Worm (Caenorhabditis elegans): ENCODE data around the gene fln-2.
A peak's percentile ranks its signal among the peaks of the same experiment; 100 is the strongest.

Gene fln-2

ce11 chrX:9417948-9418347 is 20.4 kb downstream of the fln-2 start:
- no peak for TF ChIP-seq akir-1 (GFP tag; optimal IDR thresholded peaks at IDR 0.05)
- TF ChIP-seq madf-3 (GFP tag; IDR thresholded peaks at IDR 0.05) = no peak
- TF ChIP-seq F23B12.7 (tag; optimal IDR thresholded peaks at IDR 0.05; ENCODE audit: insufficient read depth) = no peak
- no peak for TF ChIP-seq dox-1 (GFP tag; IDR thresholded peaks at IDR 0.05)
- TF ChIP-seq ama-1 (optimal IDR thresholded peaks at IDR 0.05) = no peak
- TF ChIP-seq ama-1 (GFP tag; optimal IDR thresholded peaks at IDR 0.05) = no peak
- no peak for TF ChIP-seq lsy-27 (tag; optimal IDR thresholded peaks at IDR 0.05; ENCODE audit: borderline replicate concordance, insufficient read depth)
- TF ChIP-seq tlf-1 (GFP tag; optimal IDR thresholded peaks at IDR 0.05) = no peak
- TF ChIP-seq F52B5.7 (tag; optimal IDR thresholded peaks at IDR 0.05) = no peak
- no peak for TF ChIP-seq ztf-22 (GFP tag; optimal IDR thresholded peaks at IDR 0.05)
- no peak for TF ChIP-seq ztf-25 (GFP tag; IDR thresholded peaks at IDR 0.05)

ce11 chrX:9428059-9428458 is 30.6 kb downstream of the fln-2 start, which contains the start of gene B0272.4:
B0272.4 (plus strand) TSS chrX:9428431.
- peak; percentile 60 for TF ChIP-seq nhr-80 (tag; optimal IDR thresholded peaks at IDR 0.05)
- TF ChIP-seq hmg-1.2 (GFP tag; IDR thresholded peaks at IDR 0.05) = no peak

DNA sequence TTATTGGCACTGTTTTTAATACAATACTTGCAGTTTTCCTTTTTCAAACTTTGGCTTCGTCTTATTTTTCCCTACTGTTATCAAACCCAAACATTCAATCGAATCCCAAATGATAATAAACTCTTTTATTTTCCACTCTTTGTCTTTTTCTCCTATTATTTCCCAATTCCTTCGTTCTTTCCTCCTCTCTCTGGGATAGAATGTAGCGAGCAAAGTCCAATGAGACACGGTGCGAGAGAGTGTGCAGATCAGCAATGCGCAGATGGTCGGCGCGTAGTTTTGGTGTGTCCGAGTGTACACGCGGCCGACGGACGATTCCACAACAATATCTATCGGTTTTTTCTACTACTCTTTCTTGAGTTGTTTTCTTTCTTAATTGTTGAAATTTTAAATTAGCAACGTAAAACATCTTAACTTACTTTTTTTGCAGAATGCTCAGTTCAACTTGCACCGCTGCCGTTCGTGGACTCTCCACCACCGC is 33.5 kb downstream of the fln-2 start, which contains the start of gene B0272.3:
Gene B0272.3, plus strand, starts transcription at position 431 of the 481 bp plus-strand sequence.
- no peak for TF ChIP-seq lsy-27 (tag; optimal IDR thresholded peaks at IDR 0.05; ENCODE audit: borderline replicate concordance, insufficient read depth)
- TF ChIP-seq dpl-1 (GFP tag; optimal IDR thresholded peaks at IDR 0.05) = no peak
- TF ChIP-seq die-1 (tag; optimal IDR thresholded peaks at IDR 0.05) = peak; percentile 3
- TF ChIP-seq B0336.3 (GFP tag; IDR thresholded peaks at IDR 0.05) = peak; percentile 49; the same call in 1 of the 2 replicates
- no peak for TF ChIP-seq sptf-2 (GFP tag; optimal IDR thresholded peaks at IDR 0.05)
- no peak for TF ChIP-seq him-1 (tag; optimal IDR thresholded peaks at IDR 0.05)
- TF ChIP-seq lin-40 (tag; optimal IDR thresholded peaks at IDR 0.05) = peak; percentile 48
- no peak for TF ChIP-seq ama-1 (optimal IDR thresholded peaks at IDR 0.05)
- no peak for TF ChIP-seq ama-1 (GFP tag; optimal IDR thresholded peaks at IDR 0.05)
- TF ChIP-seq ztf-18 (tag; optimal IDR thresholded peaks at IDR 0.05) = no peak
- TF ChIP-seq mel-28 (tag; optimal IDR thresholded peaks at IDR 0.05; ENCODE audit: borderline replicate concordance) = no peak
- no peak for TF ChIP-seq fkh-3 (tag; optimal IDR thresholded peaks at IDR 0.05)
- peak; percentile 37 for TF ChIP-seq madf-10 (tag; optimal IDR thresholded peaks at IDR 0.05)
- TF ChIP-seq let-607 (tag; optimal IDR thresholded peaks at IDR 0.05) = peak in 1 of 2 experiments; percentile 69
- TF ChIP-seq attf-5 (GFP tag; optimal IDR thresholded peaks at IDR 0.05) = peak; percentile 6
- TF ChIP-seq snpc-4 (GFP tag; optimal IDR thresholded peaks at IDR 0.05) = no peak
- peak in 3 of 4 experiments; percentile 31 to 50 (median 41) for TF ChIP-seq snpc-4 (tag; optimal IDR thresholded peaks at IDR 0.05)
- no peak for TF ChIP-seq B0261.1 (tag; optimal IDR thresholded peaks at IDR 0.05)
- no peak for TF ChIP-seq mxl-1 (tag; optimal IDR thresholded peaks at IDR 0.05)
- TF ChIP-seq nhr-80 (tag; optimal IDR thresholded peaks at IDR 0.05) = peak; percentile 79
- no peak for TF ChIP-seq akir-1 (GFP tag; optimal IDR thresholded peaks at IDR 0.05)
- no peak for TF ChIP-seq nhr-27 (tag; optimal IDR thresholded peaks at IDR 0.05)
- TF ChIP-seq F57A8.1 (GFP tag; optimal IDR thresholded peaks at IDR 0.05) = no peak
- no peak for TF ChIP-seq unc-130 (GFP tag; optimal IDR thresholded peaks at IDR 0.05)
- 0 out of 2 replicates have a peak, but pooled peaks have one; percentile 32 for TF ChIP-seq zfh-2 (GFP tag; conservative IDR thresholded peaks at IDR 0.05)
- TF ChIP-seq B0019.2 (GFP tag; conservative IDR thresholded peaks at IDR 0.05) = no peak
- TF ChIP-seq tbp1 (GFP tag; optimal IDR thresholded peaks at IDR 0.05) = no peak
- TF ChIP-seq rcor-1 (GFP tag; IDR thresholded peaks at IDR 0.05) = no peak
- no peak for TF ChIP-seq cebp-1 (GFP tag; IDR thresholded peaks at IDR 0.05)
- TF ChIP-seq cebp-1 (tag; optimal IDR thresholded peaks at IDR 0.05) = peak; percentile 73
- no peak for TF ChIP-seq madf-3 (GFP tag; IDR thresholded peaks at IDR 0.05)
- TF ChIP-seq let-526 (GFP tag; IDR thresholded peaks at IDR 0.05) = no peak
- no peak for TF ChIP-seq bed-1 (GFP tag; IDR thresholded peaks at IDR 0.05)
- TF ChIP-seq atf-7 (tag; optimal IDR thresholded peaks at IDR 0.05) = peak; percentile 32
- TF ChIP-seq aptf-2 (GFP tag; conservative IDR thresholded peaks at IDR 0.05) = no peak
- no peak for TF ChIP-seq Y67H2A.10 (GFP tag; conservative IDR thresholded peaks at IDR 0.05)
- no peak for TF ChIP-seq Y79H2A.3 (GFP tag; conservative IDR thresholded peaks at IDR 0.05)
- peak; percentile 46 for TF ChIP-seq chd-7 (tag; optimal IDR thresholded peaks at IDR 0.05)

Measured in whole organism, young adult.